Fruit fly (Drosophila melanogaster): ENCODE data around the gene CG7829.
A peak's percentile ranks its signal among the peaks of the same experiment; 100 is the strongest.

CG7829 gene

dm6 chr3R:29816266-29816665 lies 1.3 kb downstream of the CG7829 start, which contains the start of gene Vps16B (continued):
- TF ChIP-seq CG2116 (GFP tag; optimal IDR thresholded peaks at IDR 0.05) (peak; percentile 35), CG34224 (GFP tag; IDR thresholded peaks at IDR 0.05; ENCODE audit: partially characterized antibody) (peak; percentile 41; the same call in 2 of the 3 replicates), CG4617 (GFP tag; optimal IDR thresholded peaks at IDR 0.05; ENCODE audit: borderline replicate concordance) (peak; percentile 68), BEAF-32 (GFP tag; optimal IDR thresholded peaks at IDR 0.05) (peak; percentile 19), CG12769 (tag; optimal IDR thresholded peaks at IDR 0.05) (no peak), NK7.1 (GFP tag; optimal IDR thresholded peaks at IDR 0.05) (no peak), repo (GFP tag; optimal IDR thresholded peaks at IDR 0.05) (no peak), zfh2 (GFP tag; optimal IDR thresholded peaks at IDR 0.05) (no peak), CG13123 (GFP tag; optimal IDR thresholded peaks at IDR 0.05) (no peak), Myb (GFP tag; optimal IDR thresholded peaks at IDR 0.05) (peak; percentile 98), Doc3 (GFP tag; IDR thresholded peaks at IDR 0.05; ENCODE audit: partially characterized antibody) (peak; percentile 21; the same call in 1 of the 3 replicates), Blimp-1 (GFP tag; optimal IDR thresholded peaks at IDR 0.05) (no peak), tgo (GFP tag; IDR thresholded peaks at IDR 0.05) (no peak), Abd-B (GFP tag; optimal IDR thresholded peaks at IDR 0.05) (no peak), Ets97D (GFP tag; optimal IDR thresholded peaks at IDR 0.05) (peak; percentile 36), trem (tag; optimal IDR thresholded peaks at IDR 0.05) (peak; percentile 40), GATAe (GFP tag; conservative IDR thresholded peaks at IDR 0.05) (no peak), Dll (GFP tag; IDR thresholded peaks at IDR 0.05; ENCODE audit: partially characterized antibody) (peak; percentile 51; the same call in 1 of the 4 replicates), Max (GFP tag; optimal IDR thresholded peaks at IDR 0.05) (no peak), CG14710 (tag; optimal IDR thresholded peaks at IDR 0.05) (peak; percentile 41), CG2199 (GFP tag; IDR thresholded peaks at IDR 0.05) (no peak), eve (GFP tag; optimal IDR thresholded peaks at IDR 0.05) (no peak), CG12299 (tag; optimal IDR thresholded peaks at IDR 0.05) (no peak), insv (GFP tag; optimal IDR thresholded peaks at IDR 0.05) (no peak), CG33557 (GFP tag; optimal IDR thresholded peaks at IDR 0.05) (no peak), CG6791 (GFP tag; IDR thresholded peaks at IDR 0.05; ENCODE audit: partially characterized antibody) (peak; percentile 30; the same call in 1 of the 3 replicates), HLH3B (GFP tag; IDR thresholded peaks at IDR 0.05) (no peak), gcm (GFP tag; optimal IDR thresholded peaks at IDR 0.05) (no peak), CG6654 (GFP tag; optimal IDR thresholded peaks at IDR 0.05) (no peak), pzg (GFP tag; optimal IDR thresholded peaks at IDR 0.05) (peak; percentile 45), CG9797 (GFP tag; optimal IDR thresholded peaks at IDR 0.05) (peak; percentile 58), klu (GFP tag; IDR thresholded peaks at IDR 0.05) (no peak), zen2 (GFP tag; IDR thresholded peaks at IDR 0.05; ENCODE audit: partially characterized antibody) (0 out of 3 replicates have a peak, but pooled peaks have one; percentile 49), E2f2 (GFP tag; IDR thresholded peaks at IDR 0.05) (peak; percentile 71), CG13287 (GFP tag; IDR thresholded peaks at IDR 0.05; ENCODE audit: partially characterized antibody) (peak; percentile 69), Chrac-16 (GFP tag; optimal IDR thresholded peaks at IDR 0.05) (no peak), CG6813 (GFP tag; optimal IDR thresholded peaks at IDR 0.05) (no peak), CG16813 (GFP tag; IDR thresholded peaks at IDR 0.05; ENCODE audit: partially characterized antibody) (0 out of 3 replicates have a peak, but pooled peaks have one; percentile 29), Hr39 (optimal IDR thresholded peaks at IDR 0.05) (no peak), crol (GFP tag; IDR thresholded peaks at IDR 0.05) (no peak)

All from whole organism, embryonic.